Worm (Caenorhabditis elegans) whole organism, L2 larva: ENCODE measurements around the gene F26F4.8.

Source experiments
- elt-1 ChIP-seq: fragments of 150-350 bp; optimal IDR thresholded peaks from 2 replicates; lab custom pipeline; 2014; ENCODE audit warnings: missing biosample characterization, missing genetic modification characterization
- ztf-11 ChIP-seq: sonication (generic microtip); optimal IDR thresholded peaks from 2 replicates; lab custom pipeline; 2017; ENCODE audit warnings: missing biosample characterization, missing genetic modification characterization

DNA sequence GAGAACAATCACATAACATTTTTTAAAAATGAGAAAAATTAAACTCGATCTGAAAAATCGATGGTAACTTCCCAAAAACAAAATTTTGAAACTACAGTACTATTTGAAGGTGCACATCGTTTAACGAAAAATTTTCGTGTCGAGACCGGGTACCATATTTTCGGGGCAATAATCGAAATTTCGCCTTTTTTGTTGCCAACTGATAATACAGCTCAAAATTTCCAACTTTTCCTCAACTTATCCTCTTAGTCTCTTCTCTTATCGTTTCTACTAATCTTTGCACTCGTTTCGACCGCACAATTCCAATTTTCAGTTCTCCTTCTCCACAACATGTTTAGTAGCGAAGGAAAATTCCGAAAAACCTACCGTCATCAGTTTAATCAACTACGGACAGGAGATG is 1.6 kb upstream of the F26F4.8 start, which contains the start of gene rom-1:
- TF ChIP-seq ztf-11 (tag; lab: Kevin White, UChicago), result no peak
- no peak for TF ChIP-seq elt-1 (tag; lab: Kevin White, UChicago)
